Fruit fly (Drosophila melanogaster): ENCODE measurements around the gene Orc2.

DNA sequence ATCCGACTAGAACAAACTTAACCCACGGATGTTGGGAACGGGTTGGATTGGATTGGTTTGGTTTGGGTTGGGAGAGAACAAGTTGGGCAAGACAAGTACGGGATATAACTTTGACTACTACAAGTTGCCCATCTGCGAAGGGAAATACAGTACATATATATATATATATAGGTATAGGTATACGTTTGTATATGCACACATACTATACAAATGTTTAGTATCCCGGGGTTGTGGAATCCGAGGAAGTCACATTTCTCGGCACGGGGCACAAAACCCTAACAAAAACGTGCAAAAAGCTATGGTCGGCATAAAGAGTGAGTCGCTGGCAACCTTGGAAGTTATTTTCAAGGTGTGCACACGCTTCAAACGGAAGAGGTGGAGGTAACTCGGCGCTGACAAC, 39.2 kb downstream of the Orc2 start:
- TF ChIP-seq CG8478 (optimal IDR thresholded peaks at IDR 0.05) (no peak), CTCF (optimal IDR thresholded peaks at IDR 0.05) (no peak)
